Fruit fly (Drosophila melanogaster) whole organism, pupa: ENCODE data around the gene B52.

Experiments used
- CG10348 ChIP-seq: fragments of 200-800 bp; sonication (Bioruptor generic); IDR thresholded peaks from 2 replicates; pipeline ENCODE4 v1.3.6; 2022; ENCODE audit warnings: missing biosample characterization, missing genetic modification characterization
- CG12605 ChIP-seq: fragments of 200-800 bp; sonication (Bioruptor generic); IDR thresholded peaks from 2 replicates; pipeline ENCODE4 v1.3.6; 2022; ENCODE audit warnings: missing biosample characterization, missing genetic modification characterization
- CG13204 ChIP-seq: fragments of 200-800 bp; sonication (Bioruptor generic); optimal IDR thresholded peaks from 2 replicates; lab custom pipeline; 2018; ENCODE audit warnings: missing biosample characterization, mild to moderate bottlenecking, missing genetic modification characterization, moderate library complexity
- CG14655 ChIP-seq: fragments of 200-800 bp; sonication (Bioruptor generic); optimal IDR thresholded peaks from 3 replicates; lab custom pipeline; 2017; ENCODE audit warnings: mild to moderate bottlenecking, missing biosample characterization, missing genetic modification reagents, missing genetic modification characterization
- CG15710 ChIP-seq: fragments of 200-800 bp; sonication (Bioruptor generic); optimal IDR thresholded peaks from 2 replicates; lab custom pipeline; 2018; ENCODE audit warnings: missing biosample characterization, mild to moderate bottlenecking, missing genetic modification characterization, moderate library complexity
- CG17806 ChIP-seq: fragments of 200-800 bp; sonication (Bioruptor generic); optimal IDR thresholded peaks from 2 replicates; lab custom pipeline; 2018; ENCODE audit warnings: missing biosample characterization, mild to moderate bottlenecking, missing genetic modification characterization, moderate library complexity
- CG32121 ChIP-seq: fragments of 200-800 bp; sonication (Bioruptor generic); IDR thresholded peaks from 2 replicates; pipeline ENCODE4 v1.3.6; 2022; ENCODE audit warnings: missing biosample characterization, missing genetic modification characterization
- CG34367 ChIP-seq: fragments of 200-800 bp; sonication (Bioruptor generic); optimal IDR thresholded peaks from 2 replicates; lab custom pipeline; 2018; ENCODE audit warnings: missing biosample characterization, mild to moderate bottlenecking, missing genetic modification characterization
- CG4496 ChIP-seq: fragments of 200-800 bp; sonication (Bioruptor generic); IDR thresholded peaks from 3 replicates; pipeline ENCODE4 v1.3.6; 2022; ENCODE audit warnings: missing biosample characterization, missing genetic modification characterization
- CG8159 ChIP-seq: fragments of 200-800 bp; sonication (Bioruptor generic); optimal IDR thresholded peaks from 3 replicates; lab custom pipeline; 2018; ENCODE audit warnings: missing biosample characterization, mild to moderate bottlenecking, missing genetic modification characterization, moderate library complexity
- CG8301 ChIP-seq: fragments of 200-800 bp; sonication (Bioruptor generic); optimal IDR thresholded peaks from 2 replicates; lab custom pipeline; 2018; ENCODE audit warnings: missing biosample characterization, mild to moderate bottlenecking, missing genetic modification characterization
- CG9948 ChIP-seq: fragments of 200-800 bp; sonication (Bioruptor generic); optimal IDR thresholded peaks from 2 replicates; lab custom pipeline; 2018; ENCODE audit warnings: missing biosample characterization, mild to moderate bottlenecking, missing genetic modification characterization, moderate library complexity
- D1 ChIP-seq: fragments of 200-800 bp; sonication (Bioruptor generic); optimal IDR thresholded peaks from 2 replicates; lab custom pipeline; 2018; ENCODE audit warnings: missing biosample characterization, mild to moderate bottlenecking, missing genetic modification characterization, moderate library complexity
- EcR ChIP-seq: fragments of 200-800 bp; sonication (Bioruptor generic); optimal IDR thresholded peaks from 3 replicates; lab custom pipeline; 2019; ENCODE audit warnings: missing biosample characterization, missing genetic modification characterization, mild to moderate bottlenecking, moderate library complexity, missing genetic modification reagents
- Ets98B ChIP-seq: fragments of 200-800 bp; sonication (Bioruptor generic); IDR thresholded peaks from 2 replicates; pipeline ENCODE4 v1.3.6; 2022; ENCODE audit warnings: missing biosample characterization, missing genetic modification characterization
- Pif1A ChIP-seq: fragments of 200-800 bp; sonication (Bioruptor generic); optimal IDR thresholded peaks from 3 replicates; lab custom pipeline; 2016; ENCODE audit warnings: missing biosample characterization, missing genetic modification characterization
- Pif1B ChIP-seq: fragments of 200-800 bp; sonication (Bioruptor generic); optimal IDR thresholded peaks from 3 replicates; lab custom pipeline; 2016; ENCODE audit warnings: missing biosample characterization, missing genetic modification characterization
- Snoo ChIP-seq: fragments of 200-800 bp; sonication (Bioruptor generic); optimal IDR thresholded peaks from 3 replicates; lab custom pipeline; 2017; ENCODE audit warnings: missing biosample characterization, mild to moderate bottlenecking, missing genetic modification characterization, inconsistent platforms
- fd96Ca ChIP-seq: fragments of 200-800 bp; sonication (Bioruptor generic); IDR thresholded peaks from 3 replicates; pipeline ENCODE4 v1.3.6; 2022; ENCODE audit warnings: missing biosample characterization, missing genetic modification characterization
- gl ChIP-seq: fragments of 200-800 bp; sonication (Bioruptor generic); optimal IDR thresholded peaks from 2 replicates; lab custom pipeline; 2018; ENCODE audit warnings: missing biosample characterization, mild to moderate bottlenecking, missing genetic modification characterization
- rn ChIP-seq: fragments of 200-800 bp; sonication (Bioruptor generic); IDR thresholded peaks from 2 replicates; pipeline ENCODE4 v1.3.6; 2022; ENCODE audit warnings: missing biosample characterization, missing genetic modification characterization

Gene B52

DNA sequence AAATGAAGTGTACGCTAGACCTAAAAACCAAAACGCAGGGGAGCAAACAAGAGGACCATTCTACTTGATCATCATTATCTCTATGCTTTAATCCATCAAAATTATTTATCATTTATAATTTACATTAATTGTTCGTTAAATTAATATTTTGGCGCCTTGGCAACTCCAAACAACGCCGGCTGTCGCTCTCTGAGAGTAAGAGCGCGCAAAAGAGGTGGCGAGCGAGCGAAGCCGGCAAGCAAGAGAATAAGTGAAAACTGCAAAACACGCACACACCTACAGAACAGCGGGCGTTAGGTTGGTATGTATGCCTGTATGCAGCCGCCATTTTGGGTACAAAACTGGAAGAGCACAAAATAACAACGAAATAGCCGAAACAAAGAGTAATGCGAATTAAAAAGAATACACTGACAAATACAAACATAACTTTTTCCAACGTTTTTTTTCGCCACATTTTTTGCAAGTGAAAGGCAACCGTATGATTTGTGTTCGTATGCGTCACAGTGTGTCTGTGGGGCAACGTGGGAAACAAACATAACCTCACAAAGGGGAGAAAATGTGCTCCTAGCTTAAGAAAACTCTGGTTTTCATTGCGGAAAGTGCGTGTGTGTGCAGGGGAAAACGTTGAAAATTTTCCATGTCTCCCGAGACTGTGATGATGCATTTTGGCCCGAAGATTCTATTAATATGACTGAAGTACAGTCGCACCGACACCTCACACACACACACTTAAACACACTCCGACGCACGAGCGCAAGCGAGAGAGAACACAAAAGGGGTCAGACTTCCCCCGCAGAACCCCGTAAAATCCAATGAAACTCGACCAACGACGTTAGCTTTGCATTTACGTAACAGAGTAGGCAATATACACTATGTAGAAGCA is 16.1 kb upstream of the B52 start:
- TF ChIP-seq CG17806 (tag; lab: Kevin White, UChicago) (peak; percentile 25), Snoo (tag; lab: Kevin White, UChicago) (peak; percentile 25), CG9948 (tag; lab: Kevin White, UChicago) (no peak), fd96Ca (GFP tag; lab: Robert Waterston, UW) (no peak), rn (GFP tag; lab: Robert Waterston, UW) (no peak), D1 (tag; lab: Kevin White, UChicago) (no peak), Ets98B (GFP tag; lab: Robert Waterston, UW) (peak; percentile 59; the same call in 1 of the 2 replicates), Pif1B (peak; percentile 69), CG4496 (GFP tag; lab: Robert Waterston, UW) (no peak), CG10348 (no peak), CG32121 (GFP tag; lab: Robert Waterston, UW) (peak; percentile 52; the same call in 1 of the 2 replicates), gl (tag; lab: Kevin White, UChicago) (no peak), CG8159 (tag; lab: Kevin White, UChicago) (no peak), CG34367 (tag; lab: Kevin White, UChicago) (no peak), CG15710 (tag; lab: Kevin White, UChicago) (peak; percentile 30), Pif1A (GFP tag; lab: Kevin White, UChicago) (peak; percentile 67), CG13204 (GFP tag; lab: Kevin White, UChicago) (no peak), EcR (GFP tag; lab: Kevin White, UChicago) (peak; percentile 16), CG8301 (no peak), CG14655 (GFP tag; lab: Kevin White, UChicago) (no peak), CG12605 (GFP tag; lab: Robert Waterston, UW) (no peak)

DNA sequence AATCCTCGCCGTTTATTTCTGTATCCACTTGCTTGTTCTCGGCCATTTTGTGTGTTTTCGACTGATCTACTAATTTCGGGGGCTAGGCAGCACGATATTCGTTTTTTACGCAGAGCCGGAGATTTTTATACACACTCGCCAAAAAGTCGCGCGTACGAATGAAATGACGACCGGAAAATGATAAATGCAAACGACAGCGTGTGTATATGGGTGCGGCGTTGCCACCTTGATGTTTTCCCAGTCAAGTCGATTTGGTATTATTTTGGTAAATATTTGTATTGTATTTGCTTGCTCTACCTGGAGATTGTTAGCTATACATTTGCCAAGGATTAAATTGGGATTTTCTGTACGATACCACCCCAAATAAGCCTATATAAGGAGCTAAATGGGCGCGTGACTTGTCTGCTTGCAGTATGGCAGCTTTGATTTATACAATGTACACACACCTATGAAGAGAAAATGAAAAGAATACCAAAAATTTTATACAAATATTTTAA is 15.2 kb upstream of the B52 start, which contains the start of gene sqd:
Gene sqd (minus strand): TSS at position 431 of the 497 bp plus-strand sequence.
- TF ChIP-seq CG17806 (tag; lab: Kevin White, UChicago) (peak; percentile 11), CG10348 (no peak), CG13204 (GFP tag; lab: Kevin White, UChicago) (peak; percentile 18), rn (GFP tag; lab: Robert Waterston, UW) (no peak), Pif1A (GFP tag; lab: Kevin White, UChicago) (peak; percentile 24), CG34367 (tag; lab: Kevin White, UChicago) (peak; percentile 26), CG4496 (GFP tag; lab: Robert Waterston, UW) (peak; percentile 54; the same call in 2 of the 3 replicates), EcR (GFP tag; lab: Kevin White, UChicago) (no peak), D1 (tag; lab: Kevin White, UChicago) (no peak), CG8301 (no peak), Snoo (tag; lab: Kevin White, UChicago) (peak; percentile 68), fd96Ca (GFP tag; lab: Robert Waterston, UW) (no peak), Pif1B (peak; percentile 44), CG14655 (GFP tag; lab: Kevin White, UChicago) (peak; percentile 6), CG32121 (GFP tag; lab: Robert Waterston, UW) (no peak), gl (tag; lab: Kevin White, UChicago) (no peak), Ets98B (GFP tag; lab: Robert Waterston, UW) (peak; percentile 35; the same call in 1 of the 2 replicates), CG9948 (tag; lab: Kevin White, UChicago) (peak; percentile 15), CG15710 (tag; lab: Kevin White, UChicago) (peak; percentile 36), CG8159 (tag; lab: Kevin White, UChicago) (no peak), CG12605 (GFP tag; lab: Robert Waterston, UW) (0 out of 2 replicates have a peak, but pooled peaks have one; percentile 28)

DNA sequence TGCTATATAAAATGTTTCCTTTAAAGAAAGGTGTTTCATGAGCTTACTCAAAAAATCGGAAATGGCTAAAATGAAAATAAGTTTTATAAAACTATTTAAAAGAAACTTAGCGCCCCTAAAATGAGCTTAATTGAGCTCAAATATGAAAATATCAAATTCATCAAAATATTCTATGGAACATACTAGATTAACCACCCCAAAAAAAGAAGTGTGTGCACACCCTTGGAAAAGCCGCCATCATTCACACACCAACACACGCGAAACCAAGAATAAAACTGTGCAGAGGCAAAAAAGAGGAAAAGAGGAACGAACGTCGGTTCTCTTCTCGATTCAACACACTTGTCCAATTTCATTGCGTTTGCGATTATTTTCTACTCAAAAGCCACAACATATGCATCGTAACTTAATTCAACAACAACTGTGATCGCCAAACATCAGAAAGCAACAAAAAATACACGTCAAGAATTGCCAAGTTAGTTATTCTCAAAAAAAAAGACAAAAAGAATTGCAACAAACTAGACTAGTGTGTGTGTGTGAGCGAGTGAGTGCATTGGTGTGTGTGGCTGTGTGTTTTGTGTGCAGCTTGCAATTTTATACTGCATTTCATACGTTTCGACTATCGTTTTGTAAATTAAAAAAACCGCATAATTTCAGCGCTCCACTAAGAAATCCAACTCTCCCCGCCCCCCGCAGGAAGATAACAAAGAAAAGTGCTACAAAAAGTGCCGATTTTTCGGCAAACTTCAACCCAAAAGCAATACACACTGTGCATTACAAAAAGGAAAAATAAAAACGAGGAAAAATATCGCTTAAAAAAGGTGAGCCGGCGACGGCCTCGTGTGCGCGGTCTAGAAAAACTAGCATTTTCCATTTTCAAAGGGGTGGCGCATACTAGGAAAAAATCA is 14.1 kb upstream of the B52 start, which contains the start of gene rin:
Gene rin (plus strand): TSS at position 276 of the 905 bp plus-strand sequence.
- TF ChIP-seq CG14655 (GFP tag; lab: Kevin White, UChicago), result no peak
- TF ChIP-seq CG34367 (tag; lab: Kevin White, UChicago), result peak; percentile 59
- no peak for TF ChIP-seq CG9948 (tag; lab: Kevin White, UChicago)
- TF ChIP-seq EcR (GFP tag; lab: Kevin White, UChicago), result peak; percentile 61
- TF ChIP-seq Ets98B (GFP tag; lab: Robert Waterston, UW), result no peak
- TF ChIP-seq CG8159 (tag; lab: Kevin White, UChicago), result peak; percentile 58
- peak; percentile 26 for TF ChIP-seq Pif1A (GFP tag; lab: Kevin White, UChicago)
- TF ChIP-seq Snoo (tag; lab: Kevin White, UChicago), result no peak
- TF ChIP-seq CG4496 (GFP tag; lab: Robert Waterston, UW), result 0 out of 3 replicates have a peak, but pooled peaks have one; percentile 15
- no peak for TF ChIP-seq fd96Ca (GFP tag; lab: Robert Waterston, UW)
- peak; percentile 41 for TF ChIP-seq CG8301
- TF ChIP-seq CG32121 (GFP tag; lab: Robert Waterston, UW), result peak; percentile 39; the same call in 1 of the 2 replicates
- TF ChIP-seq gl (tag; lab: Kevin White, UChicago), result peak; percentile 78
- TF ChIP-seq CG15710 (tag; lab: Kevin White, UChicago), result peak; percentile 35
- peak; percentile 20 for TF ChIP-seq CG13204 (GFP tag; lab: Kevin White, UChicago)
- TF ChIP-seq CG12605 (GFP tag; lab: Robert Waterston, UW), result peak; percentile 41; the same call in 1 of the 2 replicates
